Fruit fly (Drosophila melanogaster): ENCODE measurements around the gene CG13891.

- no peak for TF ChIP-seq CG32264 (GFP tag; optimal IDR thresholded peaks at IDR 0.05)
- TF ChIP-seq Myc (optimal IDR thresholded peaks at IDR 0.05) = no peak
- TF ChIP-seq lola (GFP tag; optimal IDR thresholded peaks at IDR 0.05) = no peak
- TF ChIP-seq HLH106 (tag; optimal IDR thresholded peaks at IDR 0.05) = no peak
- TF ChIP-seq Hr78 (GFP tag; optimal IDR thresholded peaks at IDR 0.05) = no peak
These were observed 4.6 kb upstream of the CG13891 start for dm6 chr3L:438297-438696.
